Fruit fly (Drosophila melanogaster): ENCODE results near the gene bou.

The bou gene

DNA sequence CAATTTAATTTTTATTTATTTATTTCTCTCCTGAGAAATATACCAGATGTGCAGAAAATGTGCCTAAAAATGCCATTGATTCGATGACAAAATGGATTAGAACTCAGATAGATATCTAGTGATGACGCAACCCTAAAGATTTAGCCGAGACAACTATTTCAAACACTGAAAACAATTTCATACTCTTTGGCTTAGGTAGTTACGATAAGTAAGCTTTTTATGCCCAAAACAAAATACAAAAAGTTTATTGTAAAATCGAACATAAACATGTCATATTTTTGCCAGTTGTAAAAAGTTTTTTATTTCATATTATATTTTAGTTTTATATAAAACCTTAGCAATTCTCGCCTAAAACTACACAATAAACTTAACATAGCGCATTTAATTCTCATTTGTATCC lies 12.9 kb upstream of the bou start, which contains the start of gene CG3040 (continued):
- TF ChIP-seq D19B (GFP tag; optimal IDR thresholded peaks at IDR 0.05) (no peak), Lpt (GFP tag; optimal IDR thresholded peaks at IDR 0.05) (no peak), lab (GFP tag; optimal IDR thresholded peaks at IDR 0.05) (peak; percentile 44), psq (GFP tag; optimal IDR thresholded peaks at IDR 0.05) (no peak), pzg (GFP tag; optimal IDR thresholded peaks at IDR 0.05) (peak; percentile 82), ci (GFP tag; IDR thresholded peaks at IDR 0.05) (peak; percentile 59; the same call in 2 of the 3 replicates), pum (GFP tag; optimal IDR thresholded peaks at IDR 0.05) (peak; percentile 30), hbn (GFP tag; IDR thresholded peaks at IDR 0.05; ENCODE audit: partially characterized antibody) (no peak; the same call in 1 of the 2 replicates), CG1233 (GFP tag; optimal IDR thresholded peaks at IDR 0.05) (peak; percentile 16), CG17802 (tag; optimal IDR thresholded peaks at IDR 0.05) (no peak), gro (GFP tag; optimal IDR thresholded peaks at IDR 0.05) (peak; percentile 44), hth (optimal IDR thresholded peaks at IDR 0.05) (no peak), CG11560 (tag; IDR thresholded peaks at IDR 0.05) (no peak), CG18262 (tag; optimal IDR thresholded peaks at IDR 0.05) (peak; percentile 35), CG6689 (GFP tag; IDR thresholded peaks at IDR 0.05) (no peak), dmrt11E (tag; optimal IDR thresholded peaks at IDR 0.05) (no peak), luna (GFP tag; optimal IDR thresholded peaks at IDR 0.05) (no peak), CG3847 (GFP tag; IDR thresholded peaks at IDR 0.05) (peak; percentile 43), Jarid2 (GFP tag; optimal IDR thresholded peaks at IDR 0.05) (no peak), btn (GFP tag; optimal IDR thresholded peaks at IDR 0.05) (no peak), CG12659 (GFP tag; optimal IDR thresholded peaks at IDR 0.05) (peak; percentile 50), CG9932 (GFP tag; IDR thresholded peaks at IDR 0.05) (peak; percentile 67), CG1529 (GFP tag; optimal IDR thresholded peaks at IDR 0.05) (no peak), pfk (GFP tag; optimal IDR thresholded peaks at IDR 0.05) (no peak), bbx (GFP tag; IDR thresholded peaks at IDR 0.05; ENCODE audit: partially characterized antibody) (no peak), CG10209 (GFP tag; optimal IDR thresholded peaks at IDR 0.05) (no peak), Deaf1 (tag; optimal IDR thresholded peaks at IDR 0.05) (peak; percentile 19), D (optimal IDR thresholded peaks at IDR 0.05) (no peak), D (GFP tag; optimal IDR thresholded peaks at IDR 0.05) (no peak), CG4424 (GFP tag; optimal IDR thresholded peaks at IDR 0.05) (peak; percentile 19), CG6765 (GFP tag; optimal IDR thresholded peaks at IDR 0.05) (no peak), h (optimal IDR thresholded peaks at IDR 0.05) (no peak), CG15696 (tag; optimal IDR thresholded peaks at IDR 0.05) (peak; percentile 17), CG8478 (optimal IDR thresholded peaks at IDR 0.05) (no peak), pita (GFP tag; optimal IDR thresholded peaks at IDR 0.05) (peak; percentile 86), grn (GFP tag; optimal IDR thresholded peaks at IDR 0.05) (no peak), Ptx1 (GFP tag; IDR thresholded peaks at IDR 0.05) (peak; percentile 36; the same call in 1 of the 2 replicates), crc (GFP tag; optimal IDR thresholded peaks at IDR 0.05) (no peak), otp (GFP tag; IDR thresholded peaks at IDR 0.05) (no peak), sqz (GFP tag; optimal IDR thresholded peaks at IDR 0.05) (peak; percentile 2), onecut (GFP tag; IDR thresholded peaks at IDR 0.05) (no peak), CG9609 (GFP tag; optimal IDR thresholded peaks at IDR 0.05) (no peak), odd (GFP tag; optimal IDR thresholded peaks at IDR 0.05) (no peak), eyg (GFP tag; optimal IDR thresholded peaks at IDR 0.05) (no peak), Hsf (GFP tag; optimal IDR thresholded peaks at IDR 0.05) (peak; percentile 37), unc-4 (GFP tag; IDR thresholded peaks at IDR 0.05; ENCODE audit: partially characterized antibody) (no peak), tgo (GFP tag; IDR thresholded peaks at IDR 0.05) (no peak), dysf (GFP tag; IDR thresholded peaks at IDR 0.05) (peak; percentile 28; the same call in 1 of the 3 replicates), Rx (GFP tag; IDR thresholded peaks at IDR 0.05) (no peak), CG16863 (GFP tag; optimal IDR thresholded peaks at IDR 0.05) (no peak), CG12071 (GFP tag; optimal IDR thresholded peaks at IDR 0.05) (no peak), Dip2 (GFP tag; IDR thresholded peaks at IDR 0.05) (no peak), PHDP (tag; optimal IDR thresholded peaks at IDR 0.05) (peak; percentile 28)
